Worm (Caenorhabditis elegans) whole organism, late embryonic: Measurements from ENCODE around the gene srh-80.

ENCODE experiments used
- C38D4.7 ChIP-seq: fragments of 200-800 bp; sonication (Bioruptor generic); optimal IDR thresholded peaks from 2 replicates; lab custom pipeline; 2018; ENCODE audit warnings: mild to moderate bottlenecking, missing genetic modification characterization, moderate library complexity, missing compliant biosample characterization
- F13H6.1 ChIP-seq: sonication (generic microtip); optimal IDR thresholded peaks from 2 replicates; lab custom pipeline; 2016; ENCODE audit warnings: missing genetic modification characterization, missing compliant biosample characterization
- K02D7.2 ChIP-seq: sonication (generic microtip); optimal IDR thresholded peaks from 2 replicates; lab custom pipeline; 2017; ENCODE audit warnings: mild to moderate bottlenecking, missing genetic modification characterization, missing compliant biosample characterization
- K09A11.1 ChIP-seq: sonication (generic microtip); optimal IDR thresholded peaks from 2 replicates; lab custom pipeline; 2017; ENCODE audit warnings: antibody characterized with exemption, mild to moderate bottlenecking, missing genetic modification characterization, missing compliant biosample characterization; ENCODE audit not compliant: insufficient read depth
- T23F11.4 ChIP-seq: fragments of 200-800 bp; sonication (Bioruptor generic); optimal IDR thresholded peaks from 2 replicates; lab custom pipeline; 2018; ENCODE audit warnings: mild to moderate bottlenecking, missing genetic modification characterization, missing compliant biosample characterization
- ahr-1 ChIP-seq: sonication (generic microtip); optimal IDR thresholded peaks from 2 replicates; lab custom pipeline; 2016; ENCODE audit warnings: missing genetic modification characterization, missing compliant biosample characterization
- ama-1 ChIP-seq: fragments of 150-350 bp; optimal IDR thresholded peaks from 2 replicates; lab custom pipeline; 2014
- ceh-2 ChIP-seq: sonication (generic microtip); optimal IDR thresholded peaks from 2 replicates; lab custom pipeline; 2016; ENCODE audit warnings: missing genotype, missing genetic modification characterization, missing compliant biosample characterization
- ceh-30 ChIP-seq: fragments of 150-350 bp; optimal IDR thresholded peaks from 2 replicates; lab custom pipeline; 2014; ENCODE audit warnings: missing biosample characterization, missing genetic modification characterization
- ceh-31 ChIP-seq: sonication (generic microtip); optimal IDR thresholded peaks from 2 replicates; lab custom pipeline; 2016; ENCODE audit warnings: missing genetic modification characterization, missing compliant biosample characterization
- ceh-34 ChIP-seq: sonication (generic microtip); optimal IDR thresholded peaks from 2 replicates; lab custom pipeline; 2016; ENCODE audit warnings: mild to moderate bottlenecking, missing genetic modification characterization, missing compliant biosample characterization
- ceh-45 ChIP-seq: fragments of 200-800 bp; sonication (Bioruptor generic); IDR thresholded peaks from 2 replicates; pipeline ENCODE4 v1.3.6; 2022; ENCODE audit warnings: missing genetic modification reagents, missing genetic modification characterization, missing compliant biosample characterization
- ceh-48 ChIP-seq: sonication (generic microtip); optimal IDR thresholded peaks from 2 replicates; lab custom pipeline; 2016; ENCODE audit warnings: missing genetic modification characterization, inconsistent platforms, missing compliant biosample characterization
- elt-2 ChIP-seq: sonication (generic microtip); optimal IDR thresholded peaks from 2 replicates; lab custom pipeline; 2016; ENCODE audit warnings: missing genetic modification reagents, missing genetic modification characterization, missing compliant biosample characterization
- elt-4 ChIP-seq: sonication (generic microtip); optimal IDR thresholded peaks from 2 replicates; lab custom pipeline; 2016; ENCODE audit warnings: missing genetic modification characterization, missing compliant biosample characterization
- ets-4 ChIP-seq: sonication (generic microtip); optimal IDR thresholded peaks from 2 replicates; lab custom pipeline; 2016; ENCODE audit warnings: missing genetic modification characterization, missing compliant biosample characterization
- fax-1 ChIP-seq: sonication (generic microtip); optimal IDR thresholded peaks from 2 replicates; lab custom pipeline; 2016; ENCODE audit warnings: missing genotype, missing genetic modification characterization, missing compliant biosample characterization
- fkh-10 ChIP-seq: fragments of 150-350 bp; optimal IDR thresholded peaks from 2 replicates; lab custom pipeline; 2014; ENCODE audit warnings: missing biosample characterization, missing genetic modification reagents, missing genetic modification characterization
- fkh-6 ChIP-seq: sonication (generic microtip); optimal IDR thresholded peaks from 2 replicates; lab custom pipeline; 2016; ENCODE audit warnings: missing genetic modification characterization, missing compliant biosample characterization
- hlh-6 ChIP-seq: sonication (generic microtip); optimal IDR thresholded peaks from 2 replicates; lab custom pipeline; 2016; ENCODE audit warnings: missing genotype, missing genetic modification characterization, missing compliant biosample characterization
- hlh-8 ChIP-seq: sonication (generic microtip); optimal IDR thresholded peaks from 2 replicates; lab custom pipeline; 2016; ENCODE audit warnings: missing genotype, missing genetic modification characterization, missing compliant biosample characterization
- lin-11 ChIP-seq: fragments of 200-800 bp; sonication (Bioruptor generic); optimal IDR thresholded peaks from 2 replicates; lab custom pipeline; 2018; ENCODE audit warnings: mild to moderate bottlenecking, missing genetic modification characterization, missing compliant biosample characterization
- madf-2 ChIP-seq: sonication (generic microtip); optimal IDR thresholded peaks from 2 replicates; lab custom pipeline; 2017; ENCODE audit warnings: missing genetic modification characterization, missing compliant biosample characterization
- nfya-1 ChIP-seq: sonication (generic microtip); optimal IDR thresholded peaks from 2 replicates; lab custom pipeline; 2017; ENCODE audit warnings: missing genetic modification characterization, mild to moderate bottlenecking, missing compliant biosample characterization, antibody characterized with exemption, moderate library complexity
- nhr-11 ChIP-seq: fragments of 150-350 bp; optimal IDR thresholded peaks from 2 replicates; lab custom pipeline; 2014; ENCODE audit warnings: missing biosample characterization, missing genetic modification characterization
- pha-2 ChIP-seq: sonication (generic microtip); optimal IDR thresholded peaks from 2 replicates; lab custom pipeline; 2017; ENCODE audit warnings: mild to moderate bottlenecking, missing genetic modification characterization, missing compliant biosample characterization
- pha-4 ChIP-seq: fragments of 150-350 bp; optimal IDR thresholded peaks from 2 replicates; lab custom pipeline; 2018; ENCODE audit warnings: missing biosample characterization, missing genetic modification reagents, missing genetic modification characterization
- pqm-1 ChIP-seq: sonication (generic microtip); optimal IDR thresholded peaks from 2 replicates; lab custom pipeline; 2016; ENCODE audit warnings: missing genetic modification characterization, missing compliant biosample characterization
- pros-1 ChIP-seq: fragments of 150-350 bp; optimal IDR thresholded peaks from 2 replicates; lab custom pipeline; 2014; ENCODE audit warnings: missing biosample characterization, missing genetic modification reagents, missing genetic modification characterization
- ref-2 ChIP-seq: sonication (generic microtip); optimal IDR thresholded peaks from 2 replicates; lab custom pipeline; 2016; ENCODE audit warnings: missing genetic modification characterization, missing compliant biosample characterization
- sdc-2 ChIP-seq: sonication (generic microtip); optimal IDR thresholded peaks from 2 replicates; lab custom pipeline; 2016; ENCODE audit warnings: missing genotype, missing genetic modification characterization, missing compliant biosample characterization
- sox-4 ChIP-seq: sonication (generic microtip); optimal IDR thresholded peaks from 2 replicates; lab custom pipeline; 2017; ENCODE audit warnings: mild to moderate bottlenecking, missing genetic modification characterization, inconsistent platforms, missing compliant biosample characterization
- syd-9 ChIP-seq: sonication (generic microtip); optimal IDR thresholded peaks from 2 replicates; lab custom pipeline; 2016; ENCODE audit warnings: mild to moderate bottlenecking, missing genetic modification characterization, moderate library complexity, missing compliant biosample characterization
- tbx-7 ChIP-seq: sonication (generic microtip); optimal IDR thresholded peaks from 2 replicates; lab custom pipeline; 2016; ENCODE audit warnings: missing genotype, missing genetic modification characterization, missing compliant biosample characterization
- ttx-3 ChIP-seq: sonication (generic microtip); optimal IDR thresholded peaks from 2 replicates; lab custom pipeline; 2016; ENCODE audit warnings: missing genetic modification reagents, missing genetic modification characterization, missing compliant biosample characterization
- unc-42 ChIP-seq: sonication (generic microtip); optimal IDR thresholded peaks from 2 replicates; lab custom pipeline; 2016; ENCODE audit warnings: missing genotype, missing genetic modification characterization, missing compliant biosample characterization
- ztf-16 ChIP-seq: sonication (generic microtip); optimal IDR thresholded peaks from 2 replicates; lab custom pipeline; 2017; ENCODE audit warnings: missing genetic modification characterization, missing compliant biosample characterization

The srh-80 gene

DNA sequence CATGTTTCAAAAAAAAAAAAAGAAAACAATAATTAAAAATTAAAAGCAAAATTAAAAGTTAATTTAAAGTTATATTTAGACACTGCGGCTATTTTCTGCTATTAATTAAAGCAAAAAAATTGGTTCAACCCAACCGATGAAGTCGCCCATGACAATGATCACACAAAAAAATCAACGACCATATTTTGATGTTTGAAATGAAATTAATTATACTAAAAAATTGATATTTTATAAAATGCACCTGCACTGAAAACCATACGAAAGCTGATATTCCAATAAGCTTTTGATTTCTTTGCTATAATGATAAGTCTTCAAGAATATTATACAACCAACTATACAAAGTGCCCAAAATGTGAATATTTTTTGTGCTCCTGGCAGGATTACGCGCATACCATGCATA is at the start of gene srh-80:
TSS of gene srh-80 (plus strand) at position 301 of the 400 bp plus-strand sequence.
- TF ChIP-seq ahr-1 (no peak), pros-1 (no peak), pha-2 (no peak), fax-1 (no peak), ceh-34 (no peak), ceh-31 (tag; lab: Kevin White, UChicago) (no peak)

DNA sequence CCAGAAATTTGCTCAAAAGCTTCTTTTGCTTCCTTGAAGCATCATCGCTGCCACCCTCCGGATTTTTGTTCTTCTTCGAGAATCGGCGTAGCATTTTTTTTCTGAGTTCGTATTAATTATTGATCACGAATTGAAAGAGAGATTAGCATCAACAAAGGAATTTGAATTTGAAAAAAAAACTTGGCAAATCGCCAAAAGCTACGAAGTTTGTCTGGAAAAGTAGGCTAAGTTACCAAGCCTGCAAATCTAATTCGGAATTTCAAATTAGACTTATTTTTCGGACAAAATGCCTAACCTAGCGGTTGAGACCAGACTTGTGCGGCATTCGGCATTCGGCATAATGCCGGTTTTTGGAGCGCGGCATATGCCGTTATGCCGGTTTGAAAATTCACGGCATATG is 47.6 kb upstream of the srh-80 start, which contains the start of gene cfap-36:
TSS of gene cfap-36 (minus strand) at position 101 of the 400 bp plus-strand sequence.
- no peak for TF ChIP-seq ahr-1
- TF ChIP-seq ets-4 (tag; lab: Kevin White, UChicago), result no peak
- TF ChIP-seq K02D7.2 (tag; lab: Kevin White, UChicago), result no peak
- no peak for TF ChIP-seq pros-1
- no peak for TF ChIP-seq elt-4 (tag; lab: Kevin White, UChicago)
- TF ChIP-seq ttx-3 (tag; lab: Kevin White, UChicago), result no peak
- TF ChIP-seq T23F11.4 (GFP tag; lab: Kevin White, UChicago), result no peak
- TF ChIP-seq tbx-7, result no peak
- no peak for TF ChIP-seq fkh-10
- no peak for TF ChIP-seq pha-4 (tag; lab: Kevin White, UChicago)

DNA sequence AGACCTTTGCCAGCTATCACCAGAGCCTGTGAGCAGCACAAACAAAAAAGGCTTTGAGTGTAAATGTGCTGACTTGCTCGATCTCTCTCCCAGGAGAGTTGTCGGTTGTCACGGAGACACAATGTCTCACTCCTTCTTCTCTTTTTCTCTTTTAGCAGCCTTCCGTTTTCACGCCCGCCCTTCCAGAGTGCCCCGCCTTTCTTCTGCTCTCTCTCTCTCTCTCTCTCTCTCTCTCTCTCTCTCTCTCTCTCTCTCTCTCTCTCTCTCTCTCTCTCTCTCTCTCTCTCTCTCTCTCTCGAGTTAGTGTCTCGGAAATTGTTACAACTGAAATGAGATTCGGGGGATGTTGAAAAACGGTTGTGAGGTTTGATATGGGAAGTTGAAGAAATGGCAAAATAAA is 46.3 kb upstream of the srh-80 start:
- no peak for TF ChIP-seq ref-2 (tag; lab: Kevin White, UChicago)
- peak; percentile 1 for TF ChIP-seq T23F11.4 (GFP tag; lab: Kevin White, UChicago)
- TF ChIP-seq sox-4 (tag; lab: Kevin White, UChicago), result no peak
- TF ChIP-seq, all 69 proteins: peak for 1

DNA sequence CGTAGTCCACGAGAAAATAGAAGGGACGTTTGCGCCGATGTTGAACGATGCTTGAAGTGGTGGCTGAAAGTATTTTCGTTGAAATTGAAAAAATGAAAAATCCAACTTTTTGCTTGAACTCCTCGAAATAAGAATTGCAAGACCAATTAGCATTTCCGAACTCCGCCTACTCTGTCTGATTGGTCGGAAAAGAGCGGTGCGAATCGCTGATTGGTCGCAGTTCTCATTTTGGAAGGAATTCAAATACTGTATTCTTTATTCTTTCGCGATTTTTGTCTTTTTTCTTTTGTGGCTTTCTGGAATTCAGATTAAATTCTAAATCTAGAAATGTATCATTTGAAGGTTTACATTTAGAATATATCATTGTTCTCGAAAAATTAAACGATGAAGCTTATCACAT is 45.2 kb upstream of the srh-80 start:
- no peak for TF ChIP-seq ceh-30 (tag; lab: Kevin White, UChicago)
- no peak for TF ChIP-seq K09A11.1
- peak; percentile 73 for TF ChIP-seq nfya-1 (tag; lab: Kevin White, UChicago)
- TF ChIP-seq, all 69 proteins: peak for 1

DNA sequence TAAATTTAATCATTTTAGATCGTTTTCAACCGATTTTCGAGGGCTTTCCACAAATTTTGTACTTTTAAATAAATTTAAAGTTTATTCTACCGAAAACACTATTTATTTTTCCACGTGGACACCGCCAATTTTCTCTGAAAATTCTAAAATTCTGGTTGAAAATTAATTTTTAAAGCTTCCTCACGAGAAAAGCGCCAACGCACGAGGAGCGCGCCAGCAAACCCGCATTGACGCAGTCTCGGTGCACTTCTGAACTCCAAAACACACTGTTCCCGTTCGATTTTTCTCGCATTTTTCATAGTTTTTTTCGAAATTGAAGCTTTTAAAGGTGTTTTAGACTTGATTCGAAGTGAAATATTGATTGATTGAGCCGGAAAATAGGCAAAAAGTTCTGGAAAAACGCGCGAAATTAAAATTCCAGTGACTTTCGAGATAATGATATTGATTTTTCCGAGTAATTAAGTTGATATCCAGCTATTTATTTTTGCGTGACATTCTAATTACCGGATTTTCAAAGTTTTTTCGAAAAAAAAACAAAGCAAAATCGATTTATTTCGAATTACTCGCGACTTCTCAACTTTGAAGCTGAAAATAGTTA is 42.8 kb upstream of the srh-80 start, which contains the start of gene cul-3:
TSS of gene cul-3 (plus strand) at position 548 of the 598 bp plus-strand sequence.
- TF ChIP-seq ets-4 (tag; lab: Kevin White, UChicago) (no peak), ztf-16 (peak; percentile 17), fax-1 (no peak), nfya-1 (tag; lab: Kevin White, UChicago) (peak; percentile 39), unc-42 (tag; lab: Kevin White, UChicago) (peak; percentile 4), ceh-2 (no peak), sox-4 (tag; lab: Kevin White, UChicago) (no peak)
- TF ChIP-seq, all 69 proteins: peak for 3

ce11 chrV:185124-185523 is 34.6 kb upstream of the srh-80 start:
- TF ChIP-seq lin-11 (tag; lab: Kevin White, UChicago), result no peak
- no peak for TF ChIP-seq F13H6.1
- no peak for TF ChIP-seq sox-4 (tag; lab: Kevin White, UChicago)
- TF ChIP-seq nfya-1 (tag; lab: Kevin White, UChicago), result no peak
- TF ChIP-seq K09A11.1, result no peak
- TF ChIP-seq pqm-1, result no peak
- TF ChIP-seq sdc-2 (tag; lab: Kevin White, UChicago), result no peak
- TF ChIP-seq ceh-45 (GFP tag; lab: Robert Waterston, UW), result no peak
- no peak for TF ChIP-seq hlh-8
- no peak for TF ChIP-seq hlh-6
- TF ChIP-seq T23F11.4 (GFP tag; lab: Kevin White, UChicago), result no peak
- no peak for TF ChIP-seq syd-9 (tag; lab: Kevin White, UChicago)
- no peak for TF ChIP-seq ama-1
- TF ChIP-seq C38D4.7 (GFP tag; lab: Kevin White, UChicago), result no peak
- TF ChIP-seq nhr-11, result no peak
- no peak for TF ChIP-seq madf-2 (tag; lab: Kevin White, UChicago)
- TF ChIP-seq fkh-6 (tag; lab: Kevin White, UChicago), result no peak
- no peak for TF ChIP-seq elt-2 (tag; lab: Kevin White, UChicago)
- no peak for TF ChIP-seq K02D7.2 (tag; lab: Kevin White, UChicago)
- no peak for TF ChIP-seq ceh-48 (tag; lab: Kevin White, UChicago)
